Fruit fly (Drosophila melanogaster): ENCODE data around the gene msn.

The msn gene

DNA sequence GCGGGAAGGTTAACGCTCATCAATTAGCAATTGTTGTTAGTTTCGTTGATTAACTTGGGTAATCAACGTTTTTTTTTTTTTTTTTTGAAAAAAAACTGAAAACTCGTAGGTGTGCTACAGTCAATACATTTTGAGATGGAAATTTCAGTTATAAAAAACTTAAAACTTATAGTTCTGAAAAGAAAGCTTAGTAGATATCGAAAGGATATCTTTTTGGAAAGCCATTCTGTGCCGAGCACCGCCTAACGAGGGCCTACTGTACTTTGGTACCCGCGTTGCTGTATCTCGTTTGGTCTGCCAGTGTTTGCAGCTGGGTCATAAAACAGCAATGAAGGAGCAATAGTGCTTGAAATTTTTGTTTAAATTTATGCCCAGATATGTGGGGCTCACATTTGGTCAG, 14.4 kb downstream of the msn start:
- TF ChIP-seq CG1620 (GFP tag; optimal IDR thresholded peaks at IDR 0.05) (no peak), CG5204 (GFP tag; optimal IDR thresholded peaks at IDR 0.05) (no peak), tj (GFP tag; optimal IDR thresholded peaks at IDR 0.05) (no peak), ovo (GFP tag; optimal IDR thresholded peaks at IDR 0.05) (no peak), CG12768 (GFP tag; optimal IDR thresholded peaks at IDR 0.05) (peak; percentile 80), Mnt (GFP tag; optimal IDR thresholded peaks at IDR 0.05) (no peak), CG11617 (GFP tag; optimal IDR thresholded peaks at IDR 0.05) (no peak), CG14711 (tag; optimal IDR thresholded peaks at IDR 0.05) (peak; percentile 33), Hr96 (GFP tag; optimal IDR thresholded peaks at IDR 0.05) (no peak), bab1 (GFP tag; optimal IDR thresholded peaks at IDR 0.05) (no peak), Crg-1 (GFP tag; optimal IDR thresholded peaks at IDR 0.05) (no peak), cnc (optimal IDR thresholded peaks at IDR 0.05) (no peak), CG7101 (tag; optimal IDR thresholded peaks at IDR 0.05) (peak; percentile 27), kay (GFP tag; ENCODE audit: borderline replicate concordance) (no peak), CG7045 (GFP tag; optimal IDR thresholded peaks at IDR 0.05) (peak; percentile 62)

DNA sequence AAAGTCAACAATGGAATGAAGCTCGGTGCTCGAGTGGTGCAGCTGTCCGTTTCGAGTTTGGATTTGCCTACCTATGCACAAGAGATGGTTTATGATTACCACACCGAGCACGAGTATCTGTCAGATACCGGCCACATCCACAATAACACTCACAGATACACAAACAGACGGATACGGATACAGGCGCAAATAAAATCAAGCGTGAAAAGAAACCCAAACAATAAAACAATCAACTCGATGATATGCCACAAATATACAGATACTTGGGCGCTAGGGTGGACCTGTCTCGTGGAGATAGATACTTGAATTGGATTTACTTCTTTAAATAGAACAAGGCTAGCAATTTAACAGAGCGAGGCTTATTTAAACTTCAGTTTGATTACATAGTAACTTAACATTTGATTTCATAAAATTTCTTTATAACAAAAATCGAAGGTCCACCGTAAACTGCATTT, 16.0 kb downstream of the msn start:
- TF ChIP-seq CG33017 (tag; optimal IDR thresholded peaks at IDR 0.05) = peak; percentile 81
- TF ChIP-seq CG7101 (tag; optimal IDR thresholded peaks at IDR 0.05) = peak; percentile 92
- peak; percentile 88 for TF ChIP-seq bab1 (GFP tag; optimal IDR thresholded peaks at IDR 0.05)
- TF ChIP-seq CG11617 (GFP tag; optimal IDR thresholded peaks at IDR 0.05) = peak; percentile 80
- peak; percentile 65 for TF ChIP-seq Hr96 (GFP tag; optimal IDR thresholded peaks at IDR 0.05)
- TF ChIP-seq pad (GFP tag; optimal IDR thresholded peaks at IDR 0.05) = peak; percentile 43
- TF ChIP-seq CG1620 (GFP tag; optimal IDR thresholded peaks at IDR 0.05) = peak; percentile 31
- peak; percentile 56 for TF ChIP-seq CG7045 (GFP tag; optimal IDR thresholded peaks at IDR 0.05)
- TF ChIP-seq ovo (GFP tag; optimal IDR thresholded peaks at IDR 0.05) = no peak
- no peak for TF ChIP-seq toe (GFP tag; optimal IDR thresholded peaks at IDR 0.05)
- TF ChIP-seq cic (GFP tag; optimal IDR thresholded peaks at IDR 0.05) = no peak
- no peak for TF ChIP-seq cnc (optimal IDR thresholded peaks at IDR 0.05)
- no peak for TF ChIP-seq kay (GFP tag; ENCODE audit: borderline replicate concordance)
- peak; percentile 56 for TF ChIP-seq Mnt (GFP tag; optimal IDR thresholded peaks at IDR 0.05)
- no peak for TF ChIP-seq Clk (GFP tag; optimal IDR thresholded peaks at IDR 0.05)
- TF ChIP-seq tj (GFP tag; optimal IDR thresholded peaks at IDR 0.05) = peak; percentile 97
- peak; percentile 41 for TF ChIP-seq Crg-1 (GFP tag; optimal IDR thresholded peaks at IDR 0.05)
- TF ChIP-seq CG14711 (tag; optimal IDR thresholded peaks at IDR 0.05) = peak; percentile 84
- peak; percentile 19 for TF ChIP-seq CG12768 (GFP tag; optimal IDR thresholded peaks at IDR 0.05)
- no peak for TF ChIP-seq CG5204 (GFP tag; optimal IDR thresholded peaks at IDR 0.05)

DNA sequence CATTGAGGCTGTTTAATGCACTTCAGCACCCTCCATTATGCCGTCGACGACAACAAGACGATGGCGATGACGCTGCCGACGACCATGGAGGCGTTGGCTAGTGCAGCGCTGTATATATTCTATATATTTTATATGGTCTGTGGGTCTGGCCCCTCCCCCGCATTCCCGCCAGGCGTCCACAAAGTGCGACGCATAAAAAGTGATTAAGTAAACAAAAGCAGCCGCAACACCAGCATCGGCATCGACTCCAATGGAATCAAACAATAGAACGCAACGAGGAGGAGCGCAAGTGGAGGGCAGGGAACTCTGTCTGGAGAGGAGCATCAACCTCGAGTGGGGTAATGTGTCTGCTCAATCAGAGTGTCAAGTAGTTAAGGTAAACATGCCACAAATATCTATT, 18.1 kb downstream of the msn start:
- TF ChIP-seq Hr96 (GFP tag; optimal IDR thresholded peaks at IDR 0.05) (no peak), CG33017 (tag; optimal IDR thresholded peaks at IDR 0.05) (no peak), CG7101 (tag; optimal IDR thresholded peaks at IDR 0.05) (no peak), CG14711 (tag; optimal IDR thresholded peaks at IDR 0.05) (no peak), tj (GFP tag; optimal IDR thresholded peaks at IDR 0.05) (peak; percentile 5), CG7045 (GFP tag; optimal IDR thresholded peaks at IDR 0.05) (no peak), ovo (GFP tag; optimal IDR thresholded peaks at IDR 0.05) (no peak), cnc (optimal IDR thresholded peaks at IDR 0.05) (no peak), CG5204 (GFP tag; optimal IDR thresholded peaks at IDR 0.05) (no peak)

DNA sequence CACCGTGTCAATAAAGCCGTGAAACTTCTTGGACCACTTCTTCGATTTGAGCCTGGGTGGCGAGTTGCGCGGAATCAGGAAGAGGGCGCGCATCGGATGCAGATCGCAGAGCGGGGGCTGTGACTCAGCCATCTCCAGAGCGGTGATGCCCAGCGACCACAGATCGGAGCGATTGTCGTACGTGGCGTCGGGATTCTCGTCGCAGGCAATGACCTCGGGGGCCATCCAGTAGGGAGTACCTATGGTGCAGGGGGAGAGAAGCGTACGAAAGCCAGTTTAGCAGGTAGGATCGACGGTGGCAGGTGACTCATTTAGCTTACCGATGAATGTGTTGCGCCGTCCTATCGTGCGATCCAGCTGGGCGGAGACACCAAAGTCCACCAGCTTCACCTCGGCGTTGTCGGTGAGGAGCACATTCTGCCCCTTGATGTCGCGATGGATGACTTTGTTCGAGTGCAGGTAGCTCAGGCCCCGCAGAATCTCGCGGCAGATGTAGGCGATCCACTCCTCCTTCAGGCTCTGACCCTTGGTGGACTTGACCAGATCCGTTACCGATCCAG, 19.2 kb downstream of the msn start:
- TF ChIP-seq CG12768 (GFP tag; optimal IDR thresholded peaks at IDR 0.05) = no peak
- no peak for TF ChIP-seq CG14711 (tag; optimal IDR thresholded peaks at IDR 0.05)
- no peak for TF ChIP-seq Hr96 (GFP tag; optimal IDR thresholded peaks at IDR 0.05)
- no peak for TF ChIP-seq CG1620 (GFP tag; optimal IDR thresholded peaks at IDR 0.05)
- no peak for TF ChIP-seq Mnt (GFP tag; optimal IDR thresholded peaks at IDR 0.05)
- no peak for TF ChIP-seq CG7045 (GFP tag; optimal IDR thresholded peaks at IDR 0.05)
- TF ChIP-seq toe (GFP tag; optimal IDR thresholded peaks at IDR 0.05) = no peak

DNA sequence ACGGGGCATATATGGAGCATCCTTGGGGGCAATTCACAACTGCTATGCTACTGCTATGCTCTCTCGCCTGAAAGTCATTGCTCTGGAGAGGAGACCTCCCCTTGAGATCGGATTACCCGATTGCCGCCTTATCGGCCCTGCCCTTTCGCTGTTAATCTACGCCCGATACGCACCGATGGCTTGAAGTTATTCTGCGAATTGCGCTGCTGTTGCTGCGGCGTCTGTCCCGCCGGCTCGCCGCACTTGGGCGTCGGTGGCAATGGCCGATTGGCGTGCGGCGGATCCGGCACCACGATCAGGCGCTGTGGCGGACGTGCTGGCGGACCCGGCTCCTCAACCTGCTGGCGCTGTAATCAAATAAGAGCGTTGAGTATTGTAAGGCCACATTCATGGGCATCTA, 20.3 kb downstream of the msn start:
- no peak for TF ChIP-seq toe (GFP tag; optimal IDR thresholded peaks at IDR 0.05)
- TF ChIP-seq Crg-1 (GFP tag; optimal IDR thresholded peaks at IDR 0.05) = no peak
- TF ChIP-seq CG7045 (GFP tag; optimal IDR thresholded peaks at IDR 0.05) = no peak

DNA sequence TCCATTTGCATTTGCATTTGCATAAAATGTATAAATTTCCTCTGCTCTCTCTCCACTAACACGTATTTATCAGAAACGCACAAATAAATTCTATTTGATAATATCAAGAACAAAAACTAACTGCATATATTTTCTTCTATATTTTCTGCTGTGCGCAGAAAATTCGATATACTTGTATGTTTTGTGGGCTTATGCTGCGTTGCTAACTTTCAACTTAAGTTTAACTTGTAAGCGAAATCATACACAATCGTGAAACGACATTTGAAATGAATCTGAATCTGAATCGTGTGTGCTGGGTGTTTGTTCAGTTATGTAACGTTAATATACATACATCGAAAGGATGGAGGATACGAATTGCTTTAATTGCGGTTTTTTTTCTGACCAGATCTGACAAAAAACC, 30.7 kb downstream of the msn start:
- TF ChIP-seq Hr96 (GFP tag; optimal IDR thresholded peaks at IDR 0.05) (no peak), kay (GFP tag; ENCODE audit: borderline replicate concordance) (peak; percentile 91)

DNA sequence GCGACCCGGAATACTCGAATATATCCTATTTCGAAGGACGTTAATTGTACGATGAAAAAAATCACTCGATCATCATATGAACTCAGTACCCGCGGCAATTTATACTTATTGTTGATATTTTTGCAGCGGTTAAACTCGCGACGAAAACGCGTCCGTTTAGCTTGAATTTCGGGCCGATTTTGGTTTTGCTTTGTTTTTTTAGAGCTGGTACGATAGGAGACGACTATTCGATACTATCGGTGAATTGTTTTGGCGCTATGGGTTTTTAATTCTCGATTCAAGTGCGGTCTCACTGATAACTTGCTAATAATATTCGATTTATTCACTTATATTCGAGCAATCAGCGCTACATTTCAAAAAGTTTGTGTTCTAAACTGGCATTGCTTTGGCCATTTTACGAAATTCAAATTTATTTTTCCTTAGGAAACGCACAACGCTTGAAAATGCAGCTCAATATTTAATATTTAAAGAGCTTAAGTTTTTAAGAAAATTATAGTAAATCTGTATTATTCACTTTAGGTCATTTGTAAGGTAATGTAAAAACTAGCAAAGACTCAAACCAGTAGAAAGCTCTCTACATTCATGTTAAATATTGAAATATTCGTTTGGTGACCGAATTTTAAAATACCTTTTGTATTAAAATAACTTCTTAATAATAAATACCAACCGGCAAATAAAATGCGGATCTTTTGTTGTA, 32.1 kb downstream of the msn start, which contains the start of gene Spn:
Gene Spn (minus strand): TSS at position 175 of the 697 bp plus-strand sequence.
- TF ChIP-seq CG11617 (GFP tag; optimal IDR thresholded peaks at IDR 0.05) (peak; percentile 6), Mnt (GFP tag; optimal IDR thresholded peaks at IDR 0.05) (peak; percentile 39), tj (GFP tag; optimal IDR thresholded peaks at IDR 0.05) (peak; percentile 33), CG33017 (tag; optimal IDR thresholded peaks at IDR 0.05) (peak; percentile 45), cic (GFP tag; optimal IDR thresholded peaks at IDR 0.05) (peak; percentile 33), CG7045 (GFP tag; optimal IDR thresholded peaks at IDR 0.05) (peak; percentile 30), pad (GFP tag; optimal IDR thresholded peaks at IDR 0.05) (no peak), CG14711 (tag; optimal IDR thresholded peaks at IDR 0.05) (peak; percentile 31), kay (GFP tag; ENCODE audit: borderline replicate concordance) (peak; percentile 68), CG1620 (GFP tag; optimal IDR thresholded peaks at IDR 0.05) (no peak), Crg-1 (GFP tag; optimal IDR thresholded peaks at IDR 0.05) (peak; percentile 36), Hr96 (GFP tag; optimal IDR thresholded peaks at IDR 0.05) (no peak), toe (GFP tag; optimal IDR thresholded peaks at IDR 0.05) (no peak), CG12768 (GFP tag; optimal IDR thresholded peaks at IDR 0.05) (peak; percentile 19), ovo (GFP tag; optimal IDR thresholded peaks at IDR 0.05) (no peak), CG7101 (tag; optimal IDR thresholded peaks at IDR 0.05) (peak; percentile 36), Clk (GFP tag; optimal IDR thresholded peaks at IDR 0.05) (no peak), CG5204 (GFP tag; optimal IDR thresholded peaks at IDR 0.05) (no peak), bab1 (GFP tag; optimal IDR thresholded peaks at IDR 0.05) (peak; percentile 40), cnc (optimal IDR thresholded peaks at IDR 0.05) (no peak)

Data from whole organism, adult.